ENCODE assay signal across 5 fruit fly cellular contexts in genomic region chr2L:21219640-21220085, dm6.
TF ChIP-seq lines count a peak whose summit lies in the region.

No protein-coding gene starts in this region.

- no peak for TF ChIP-seq CTCF in whole organism, embryonic (GFP tag; optimal IDR thresholded peaks at IDR 0.05; lab: Kevin White, UChicago)

TF ChIP-seq in whole organism, adult, 20 proteins besides CTCF, POLR2A, EP300 and RAD21:
- TF ChIP-seq CG12768 (GFP tag; optimal IDR thresholded peaks at IDR 0.05; lab: Kevin White, UChicago) (peak; percentile 47), cic (GFP tag; optimal IDR thresholded peaks at IDR 0.05; lab: Kevin White, UChicago) (peak; percentile 20), tj (GFP tag; optimal IDR thresholded peaks at IDR 0.05; lab: Kevin White, UChicago) (peak; percentile 55), ovo (GFP tag; optimal IDR thresholded peaks at IDR 0.05; lab: Kevin White, UChicago) (peak; percentile 25), CG5204 (GFP tag; optimal IDR thresholded peaks at IDR 0.05; lab: Kevin White, UChicago) (no peak), Hr96 (GFP tag; optimal IDR thresholded peaks at IDR 0.05; lab: Kevin White, UChicago) (no peak), CG7045 (GFP tag; optimal IDR thresholded peaks at IDR 0.05; lab: Kevin White, UChicago) (peak; percentile 9), bab1 (GFP tag; optimal IDR thresholded peaks at IDR 0.05; lab: Kevin White, UChicago) (peak; percentile 30), kay (GFP tag; lab: Kevin White, UChicago; ENCODE audit: borderline replicate concordance) (peak; percentile 30)
TF ChIP-seq in whole organism, adult: peak in this region for 7.

TF ChIP-seq in whole organism, embryonic, 481 proteins besides CTCF, POLR2A, EP300 and RAD21 (continues in another document):
- TF ChIP-seq chinmo (GFP tag; IDR thresholded peaks at IDR 0.05; lab: Robert Waterston, UW; ENCODE audit: partially characterized antibody), result 0 out of 4 replicates have a peak, but pooled peaks have one; percentile 61
- peak; percentile 50 for TF ChIP-seq row (GFP tag; IDR thresholded peaks at IDR 0.05; lab: Robert Waterston, UW)
- TF ChIP-seq CG15479 (GFP tag; optimal IDR thresholded peaks at IDR 0.05; lab: Kevin White, UChicago), result peak; percentile 39
- peak; percentile 21; the same call in 1 of the 3 replicates for TF ChIP-seq ken (GFP tag; IDR thresholded peaks at IDR 0.05; lab: Robert Waterston, UW)
- no peak for TF ChIP-seq CG2202 (tag; optimal IDR thresholded peaks at IDR 0.05; lab: Kevin White, UChicago)
- TF ChIP-seq Rfx (GFP tag; IDR thresholded peaks at IDR 0.05; lab: Robert Waterston, UW), result peak; percentile 21; the same call in 1 of the 2 replicates
- peak; percentile 53 for TF ChIP-seq CG34376 (GFP tag; optimal IDR thresholded peaks at IDR 0.05; lab: Kevin White, UChicago)
- TF ChIP-seq CG4707 (GFP tag; optimal IDR thresholded peaks at IDR 0.05; lab: Kevin White, UChicago), result peak; percentile 29
- TF ChIP-seq lmd (GFP tag; IDR thresholded peaks at IDR 0.05; lab: Robert Waterston, UW), result peak; percentile 23; the same call in 1 of the 2 replicates
- no peak for TF ChIP-seq NK7.1 (GFP tag; optimal IDR thresholded peaks at IDR 0.05; lab: Kevin White, UChicago)
- peak; percentile 12 for TF ChIP-seq eyg (GFP tag; optimal IDR thresholded peaks at IDR 0.05; lab: Kevin White, UChicago)
- 0 out of 2 replicates have a peak, but pooled peaks have one; percentile 16 for TF ChIP-seq CG4360 (GFP tag; IDR thresholded peaks at IDR 0.05; lab: Robert Waterston, UW)
- TF ChIP-seq ara (GFP tag; IDR thresholded peaks at IDR 0.05; lab: Robert Waterston, UW), result peak; percentile 32; the same call in 1 of the 2 replicates
- TF ChIP-seq mirr (GFP tag; optimal IDR thresholded peaks at IDR 0.05; lab: Kevin White, UChicago), result peak; percentile 22
- no peak for TF ChIP-seq repo (GFP tag; optimal IDR thresholded peaks at IDR 0.05; lab: Kevin White, UChicago)
- no peak for TF ChIP-seq nau (GFP tag; optimal IDR thresholded peaks at IDR 0.05; lab: Kevin White, UChicago)
- TF ChIP-seq Gug (GFP tag; IDR thresholded peaks at IDR 0.05; lab: Robert Waterston, UW), result no peak
- peak; percentile 15 for TF ChIP-seq CG17385 (GFP tag; optimal IDR thresholded peaks at IDR 0.05; lab: Kevin White, UChicago)

TF ChIP-seq in whole organism, prepupa, 60 proteins besides CTCF, POLR2A, EP300 and RAD21 (continues in another document):
- no peak for TF ChIP-seq dsx (GFP tag; optimal IDR thresholded peaks at IDR 0.05; lab: Kevin White, UChicago; ENCODE audit: poor library complexity, severe bottlenecking)
- TF ChIP-seq ss (GFP tag; optimal IDR thresholded peaks at IDR 0.05; lab: Kevin White, UChicago), result peak; percentile 19 to 26
- no peak for TF ChIP-seq Met (GFP tag; optimal IDR thresholded peaks at IDR 0.05; lab: Kevin White, UChicago)
- no peak for TF ChIP-seq Sox15 (GFP tag; optimal IDR thresholded peaks at IDR 0.05; lab: Kevin White, UChicago)
- TF ChIP-seq CG31627 (GFP tag; optimal IDR thresholded peaks at IDR 0.05; lab: Kevin White, UChicago), result no peak
- TF ChIP-seq Lpt (GFP tag; optimal IDR thresholded peaks at IDR 0.05; lab: Kevin White, UChicago), result no peak
- TF ChIP-seq net (GFP tag; optimal IDR thresholded peaks at IDR 0.05; lab: Kevin White, UChicago), result peak; percentile 20
- no peak for TF ChIP-seq achi (GFP tag; optimal IDR thresholded peaks at IDR 0.05; lab: Kevin White, UChicago)
- TF ChIP-seq CG11762 (GFP tag; optimal IDR thresholded peaks at IDR 0.05; lab: Kevin White, UChicago; ENCODE audit: insufficient read depth), result no peak
- no peak for TF ChIP-seq Smox (GFP tag; optimal IDR thresholded peaks at IDR 0.05; lab: Kevin White, UChicago)
- no peak for TF ChIP-seq topi (GFP tag; optimal IDR thresholded peaks at IDR 0.05; lab: Kevin White, UChicago)
- no peak for TF ChIP-seq CG6276 (GFP tag; optimal IDR thresholded peaks at IDR 0.05; lab: Kevin White, UChicago)
- TF ChIP-seq CG11902 (GFP tag; optimal IDR thresholded peaks at IDR 0.05; lab: Kevin White, UChicago), result no peak
- no peak for TF ChIP-seq salr (GFP tag; optimal IDR thresholded peaks at IDR 0.05; lab: Kevin White, UChicago)
- peak; percentile 16 for TF ChIP-seq CG6808 (GFP tag; optimal IDR thresholded peaks at IDR 0.05; lab: Kevin White, UChicago)
- peak; percentile 84 for TF ChIP-seq Eip78C (GFP tag; lab: Kevin White, UChicago)
- no peak for TF ChIP-seq CG10631 (GFP tag; optimal IDR thresholded peaks at IDR 0.05; lab: Kevin White, UChicago)
- no peak for TF ChIP-seq CG6792 (GFP tag; optimal IDR thresholded peaks at IDR 0.05; lab: Kevin White, UChicago)
- TF ChIP-seq cyc (GFP tag; optimal IDR thresholded peaks at IDR 0.05; lab: Kevin White, UChicago), result no peak
- TF ChIP-seq dac (GFP tag; optimal IDR thresholded peaks at IDR 0.05; lab: Kevin White, UChicago), result no peak
- no peak for TF ChIP-seq acj6 (GFP tag; optimal IDR thresholded peaks at IDR 0.05; lab: Kevin White, UChicago)
- TF ChIP-seq vri (GFP tag; optimal IDR thresholded peaks at IDR 0.05; lab: Kevin White, UChicago), result peak; percentile 65

TF ChIP-seq in whole organism, pupa, 21 proteins besides CTCF, POLR2A, EP300 and RAD21:
- TF ChIP-seq CG14655 (GFP tag; optimal IDR thresholded peaks at IDR 0.05; lab: Kevin White, UChicago) (no peak), Pif1B (GFP tag; optimal IDR thresholded peaks at IDR 0.05; lab: Kevin White, UChicago) (no peak), CG15710 (tag; optimal IDR thresholded peaks at IDR 0.05; lab: Kevin White, UChicago) (no peak), fd96Ca (GFP tag; IDR thresholded peaks at IDR 0.05; lab: Robert Waterston, UW) (0 out of 3 replicates have a peak, but pooled peaks have one; percentile 69), CG17806 (tag; optimal IDR thresholded peaks at IDR 0.05; lab: Kevin White, UChicago) (peak; percentile 4), EcR (GFP tag; optimal IDR thresholded peaks at IDR 0.05; lab: Kevin White, UChicago) (peak; percentile 48), CG12605 (GFP tag; IDR thresholded peaks at IDR 0.05; lab: Robert Waterston, UW) (no peak; the same call in 1 of the 2 replicates), Pif1A (GFP tag; optimal IDR thresholded peaks at IDR 0.05; lab: Kevin White, UChicago) (no peak), rn (GFP tag; IDR thresholded peaks at IDR 0.05; lab: Robert Waterston, UW) (no peak), Ets98B (GFP tag; IDR thresholded peaks at IDR 0.05; lab: Robert Waterston, UW) (0 out of 2 replicates have a peak, but pooled peaks have one; percentile 33), CG4496 (GFP tag; IDR thresholded peaks at IDR 0.05; lab: Robert Waterston, UW) (0 out of 3 replicates have a peak, but pooled peaks have one; percentile 40), Snoo (tag; optimal IDR thresholded peaks at IDR 0.05; lab: Kevin White, UChicago) (no peak), D1 (tag; optimal IDR thresholded peaks at IDR 0.05; lab: Kevin White, UChicago) (no peak), CG13204 (GFP tag; optimal IDR thresholded peaks at IDR 0.05; lab: Kevin White, UChicago) (no peak), CG9948 (tag; optimal IDR thresholded peaks at IDR 0.05; lab: Kevin White, UChicago) (no peak), CG8159 (tag; optimal IDR thresholded peaks at IDR 0.05; lab: Kevin White, UChicago) (no peak), CG10348 (GFP tag; IDR thresholded peaks at IDR 0.05; lab: Robert Waterston, UW) (no peak), gl (tag; optimal IDR thresholded peaks at IDR 0.05; lab: Kevin White, UChicago) (peak; percentile 39), CG34367 (tag; optimal IDR thresholded peaks at IDR 0.05; lab: Kevin White, UChicago) (no peak), CG32121 (GFP tag; IDR thresholded peaks at IDR 0.05; lab: Robert Waterston, UW) (peak; percentile 30; the same call in 1 of the 2 replicates), CG8301 (tag; optimal IDR thresholded peaks at IDR 0.05; lab: Kevin White, UChicago) (no peak)

TF ChIP-seq in whole organism, wandering third instar larva, 38 proteins besides CTCF, POLR2A, EP300 and RAD21:
- TF ChIP-seq jim (GFP tag; optimal IDR thresholded peaks at IDR 0.05; lab: Kevin White, UChicago) (no peak), psq (GFP tag; optimal IDR thresholded peaks at IDR 0.05; lab: Kevin White, UChicago) (peak; percentile 50), br (GFP tag; optimal IDR thresholded peaks at IDR 0.05; lab: Kevin White, UChicago) (peak; percentile 16), HLH106 (tag; optimal IDR thresholded peaks at IDR 0.05; lab: Kevin White, UChicago) (peak; percentile 27), Rel (GFP tag; optimal IDR thresholded peaks at IDR 0.05; lab: Kevin White, UChicago) (no peak), Rel (tag; optimal IDR thresholded peaks at IDR 0.05; lab: Kevin White, UChicago) (peak; percentile 56), Hr78 (GFP tag; optimal IDR thresholded peaks at IDR 0.05; lab: Kevin White, UChicago) (no peak), OdsH (GFP tag; optimal IDR thresholded peaks at IDR 0.05; lab: Kevin White, UChicago) (peak; percentile 4), foxo (GFP tag; optimal IDR thresholded peaks at IDR 0.05; lab: Kevin White, UChicago) (peak in 1 of 2 experiments; percentile 34), brk (GFP tag; optimal IDR thresholded peaks at IDR 0.05; lab: Kevin White, UChicago) (no peak)
